Worm (Caenorhabditis elegans): ENCODE measurements around the gene F09E5.14.

Gene F09E5.14

DNA sequence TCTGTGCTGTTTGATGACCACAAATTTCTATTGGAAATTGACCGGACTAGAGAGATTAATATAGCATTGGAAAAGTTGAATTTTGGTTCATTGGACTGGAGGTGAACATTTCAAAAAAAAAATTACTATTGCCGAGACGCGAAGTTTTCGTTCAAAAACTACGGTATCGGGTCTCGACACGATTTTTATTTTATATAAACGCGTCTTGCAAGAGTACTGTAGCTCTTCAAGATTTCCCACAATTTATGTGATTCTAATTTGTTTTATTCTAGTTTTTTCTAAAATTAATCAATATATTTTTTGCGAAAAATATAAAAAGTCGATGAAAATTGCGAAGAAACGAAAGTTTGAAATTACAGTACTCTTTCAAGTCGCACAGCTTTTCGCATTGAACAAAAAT lies 26.0 kb upstream of the F09E5.14 start, which contains the start of gene F09E5.12:
F09E5.12 (minus strand) TSS at position 101 of the 400 bp plus-strand sequence.
- TF ChIP-seq lir-3 (tag; optimal IDR thresholded peaks at IDR 0.05; ENCODE audit: poor library complexity) (no peak), unc-30 (tag; optimal IDR thresholded peaks at IDR 0.05) (no peak), pqm-1 (tag; optimal IDR thresholded peaks at IDR 0.05) (no peak), fos-1 (tag; optimal IDR thresholded peaks at IDR 0.05) (no peak), dsc-1 (tag; optimal IDR thresholded peaks at IDR 0.05) (no peak), pag-3 (tag; optimal IDR thresholded peaks at IDR 0.05; ENCODE audit: borderline replicate concordance, insufficient read depth) (no peak), ets-5 (GFP tag; IDR thresholded peaks at IDR 0.05) (no peak), egl-13 (tag; optimal IDR thresholded peaks at IDR 0.05) (no peak), grh-1 (GFP tag; IDR thresholded peaks at IDR 0.05) (no peak), lin-35 (GFP tag; optimal IDR thresholded peaks at IDR 0.05) (no peak), ceh-63 (GFP tag; optimal IDR thresholded peaks at IDR 0.05) (no peak)

DNA sequence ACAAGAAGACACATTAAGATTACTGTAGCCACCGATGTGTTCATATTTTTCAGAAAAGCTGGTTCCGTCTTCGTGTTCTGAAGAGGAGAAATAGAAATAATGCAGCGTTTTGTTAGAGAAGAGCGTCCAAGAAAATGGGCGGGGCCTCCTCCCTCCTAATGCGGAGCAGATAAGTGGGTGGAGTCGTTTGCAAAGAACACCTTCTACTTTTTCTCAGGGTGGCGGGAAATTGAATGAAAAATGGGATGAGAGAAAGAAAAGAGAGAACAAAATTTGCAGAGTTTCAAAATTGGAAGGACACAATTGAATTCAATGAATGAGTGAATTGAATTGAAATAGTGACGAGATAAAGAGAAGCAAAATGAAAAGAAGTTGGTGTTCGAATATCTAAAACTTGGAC lies 21.0 kb upstream of the F09E5.14 start, which contains the start of gene F09E5.16:
F09E5.16 (minus strand) TSS at position 101 of the 400 bp plus-strand sequence.
- TF ChIP-seq lin-14 (GFP tag; optimal IDR thresholded peaks at IDR 0.05) (peak; percentile 9), mdl-1 (tag; optimal IDR thresholded peaks at IDR 0.05) (no peak)

DNA sequence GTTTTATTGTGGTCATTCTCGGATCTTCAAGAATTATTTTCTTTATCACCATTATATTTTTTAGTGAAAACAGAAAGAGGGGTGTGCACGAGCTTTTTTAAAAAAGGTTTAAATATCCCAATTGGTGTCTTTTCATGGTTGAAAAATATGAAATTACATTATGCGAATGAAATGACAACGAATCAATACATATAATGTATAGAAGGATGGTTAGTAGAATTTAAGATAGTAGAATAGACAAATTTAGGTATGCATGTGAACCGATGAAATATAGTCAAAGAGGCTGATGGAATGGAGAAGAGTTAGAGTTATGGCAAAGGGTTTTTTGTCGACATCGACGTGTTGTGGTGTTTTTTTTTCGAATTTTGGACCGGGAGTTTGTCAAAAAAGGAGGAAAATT lies 19.8 kb upstream of the F09E5.14 start:
- TF ChIP-seq nhr-85 (tag) = no peak
- TF ChIP-seq lin-14 (GFP tag; optimal IDR thresholded peaks at IDR 0.05) = no peak
- no peak for TF ChIP-seq unc-130 (tag; optimal IDR thresholded peaks at IDR 0.05)
- TF ChIP-seq irx-1 (tag; optimal IDR thresholded peaks at IDR 0.05) = no peak
- TF ChIP-seq zag-1 (tag; optimal IDR thresholded peaks at IDR 0.05) = no peak
- no peak for TF ChIP-seq fkh-4 (tag; optimal IDR thresholded peaks at IDR 0.05; ENCODE audit: borderline replicate concordance)
- TF ChIP-seq ama-1 (optimal IDR thresholded peaks at IDR 0.05) = no peak

DNA sequence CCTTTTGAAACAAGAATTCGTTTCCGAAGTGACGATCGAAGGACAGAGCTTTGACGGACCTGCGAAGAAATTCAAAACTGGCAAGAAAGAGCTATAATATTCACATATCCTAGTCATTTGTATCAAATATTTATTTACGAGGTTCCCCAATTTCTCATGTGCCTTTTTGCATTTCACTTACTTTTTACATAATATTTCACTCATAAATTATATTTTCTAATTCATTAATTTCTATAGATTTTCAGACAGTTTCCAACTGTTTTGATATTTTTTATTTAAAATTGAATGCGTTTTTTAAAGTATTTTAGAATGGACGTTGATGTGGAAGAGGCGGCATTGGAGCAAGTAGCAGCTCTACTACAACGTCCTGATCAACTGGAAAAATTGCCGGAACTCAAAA lies 14.6 kb upstream of the F09E5.14 start, which contains the start of gene sec-6:
sec-6 (plus strand) TSS at position 301 of the 400 bp plus-strand sequence.
- no peak for TF ChIP-seq mab-9 (GFP tag; IDR thresholded peaks at IDR 0.05)
- TF ChIP-seq lin-13 (GFP tag; optimal IDR thresholded peaks at IDR 0.05) = no peak
- no peak for TF ChIP-seq aha-1 (tag; optimal IDR thresholded peaks at IDR 0.05)
- no peak for TF ChIP-seq pag-3 (tag; optimal IDR thresholded peaks at IDR 0.05; ENCODE audit: borderline replicate concordance, insufficient read depth)
- TF ChIP-seq skn-1 (tag; optimal IDR thresholded peaks at IDR 0.05) = no peak
- no peak for TF ChIP-seq vab-15 (tag; optimal IDR thresholded peaks at IDR 0.05)
- no peak for TF ChIP-seq nhr-84 (tag; optimal IDR thresholded peaks at IDR 0.05)
- TF ChIP-seq hlh-17 (GFP tag; optimal IDR thresholded peaks at IDR 0.05; ENCODE audit: borderline replicate concordance) = no peak
- TF ChIP-seq egl-13 (tag; optimal IDR thresholded peaks at IDR 0.05) = no peak

DNA sequence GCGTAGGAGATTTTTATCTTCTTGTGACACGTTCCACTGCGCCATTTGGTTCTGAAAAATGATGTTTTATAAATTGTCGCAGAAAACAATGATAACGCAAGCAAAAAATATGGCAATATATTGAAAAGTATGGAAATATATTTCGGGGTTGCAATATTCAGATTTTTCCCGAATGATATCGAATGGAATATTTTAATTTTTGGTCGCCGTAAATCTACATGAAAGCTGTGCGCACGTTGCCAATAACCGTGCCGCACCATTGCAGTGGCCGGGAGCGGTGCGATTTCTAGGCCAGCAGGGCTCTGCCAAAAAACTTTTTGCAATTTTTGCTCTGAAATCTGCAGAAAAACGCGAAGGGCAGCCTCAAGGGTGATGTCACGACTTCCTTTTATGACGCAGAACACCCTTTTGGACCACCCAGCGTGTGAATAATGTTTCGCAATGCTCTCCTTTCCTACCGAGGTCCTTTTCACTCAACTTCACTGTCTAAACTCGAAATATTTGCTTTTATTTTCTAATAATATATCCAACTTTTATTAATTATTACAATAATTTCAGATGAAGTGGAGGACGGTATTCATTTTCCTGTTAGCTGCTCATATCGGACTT lies 13.6 kb upstream of the F09E5.14 start, which contains the start of the genes F09E5.11 and bmy-1:
F09E5.11 (minus strand) TSS at position 51 of the 609 bp plus-strand sequence.
bmy-1 (plus strand) TSS at position 559 of the 609 bp plus-strand sequence.
- TF ChIP-seq ceh-90 (tag; optimal IDR thresholded peaks at IDR 0.05) (peak; percentile 85), ceh-88 (GFP tag; IDR thresholded peaks at IDR 0.05) (peak; percentile 63; the same call in 1 of the 2 replicates), ztf-11 (tag; optimal IDR thresholded peaks at IDR 0.05) (peak in 1 of 2 experiments; percentile 92), nhr-28 (tag; optimal IDR thresholded peaks at IDR 0.05) (no peak), nhr-71 (tag; optimal IDR thresholded peaks at IDR 0.05) (peak; percentile 94), ceh-8 (GFP tag; optimal IDR thresholded peaks at IDR 0.05) (peak; percentile 67), elt-2 (tag; optimal IDR thresholded peaks at IDR 0.05) (peak; percentile 79), nhr-20 (tag; optimal IDR thresholded peaks at IDR 0.05) (peak; percentile 86), tbx-2 (tag; optimal IDR thresholded peaks at IDR 0.05) (peak; percentile 91), lin-15B (tag; optimal IDR thresholded peaks at IDR 0.05) (peak; percentile 88), grh-1 (GFP tag; IDR thresholded peaks at IDR 0.05) (peak; percentile 66), pax-3 (tag; optimal IDR thresholded peaks at IDR 0.05) (peak; percentile 84), nhr-84 (tag; optimal IDR thresholded peaks at IDR 0.05) (no peak), dsc-1 (tag; optimal IDR thresholded peaks at IDR 0.05) (peak; percentile 85), hlh-17 (GFP tag; optimal IDR thresholded peaks at IDR 0.05; ENCODE audit: borderline replicate concordance) (no peak), sox-4 (tag; optimal IDR thresholded peaks at IDR 0.05) (peak; percentile 66), blmp-1 (tag; optimal IDR thresholded peaks at IDR 0.05) (peak; percentile 1), jun-1 (tag; optimal IDR thresholded peaks at IDR 0.05) (peak; percentile 69), rnt-1 (tag; optimal IDR thresholded peaks at IDR 0.05) (peak; percentile 99), sptf-1 (tag; optimal IDR thresholded peaks at IDR 0.05) (no peak), dpl-1 (GFP tag; optimal IDR thresholded peaks at IDR 0.05) (peak; percentile 61 to 76 (median 74)), alr-1 (tag; optimal IDR thresholded peaks at IDR 0.05; ENCODE audit: borderline replicate concordance) (no peak)
